Worm (Caenorhabditis elegans): ENCODE measurements around the gene C16D2.3.
A peak's percentile ranks its signal among the peaks of the same experiment; 100 is the strongest.

The C16D2.3 gene

DNA sequence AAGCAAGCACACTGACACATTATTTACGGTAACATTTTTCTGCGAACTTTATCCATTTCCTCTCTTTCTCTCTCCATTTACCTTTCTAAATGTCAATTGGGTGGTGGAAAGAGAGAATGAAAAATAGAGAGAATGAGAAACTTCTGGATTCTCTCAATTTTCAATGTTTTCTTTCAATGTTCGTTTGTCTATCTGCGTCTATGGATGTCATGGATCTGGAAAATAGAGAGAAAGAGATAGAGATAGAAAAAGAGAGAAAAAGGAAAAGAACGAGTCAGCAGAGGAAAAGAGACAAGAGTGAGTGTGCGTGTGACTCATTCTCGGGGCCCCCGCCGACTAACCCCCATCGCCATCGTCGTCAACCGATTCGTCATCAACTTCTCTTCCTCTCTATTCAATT is 25.1 kb upstream of the C16D2.3 start, which contains the start of gene jun-1 (continued):
- TF ChIP-seq nhr-76 (tag; optimal IDR thresholded peaks at IDR 0.05) (no peak), hmg-11 (tag; optimal IDR thresholded peaks at IDR 0.05) (peak; percentile 67), ZK546.5 (tag; optimal IDR thresholded peaks at IDR 0.05) (no peak), daf-12 (tag; optimal IDR thresholded peaks at IDR 0.05) (no peak), jun-1 (tag; optimal IDR thresholded peaks at IDR 0.05) (no peak), nhr-12 (tag; optimal IDR thresholded peaks at IDR 0.05) (no peak), sea-2 (GFP tag; optimal IDR thresholded peaks at IDR 0.05) (no peak), aly-2 (tag; optimal IDR thresholded peaks at IDR 0.05) (no peak), ztf-4 (tag; optimal IDR thresholded peaks at IDR 0.05) (no peak), nhr-43 (tag; optimal IDR thresholded peaks at IDR 0.05; ENCODE audit: poor library complexity, severe bottlenecking) (peak; percentile 82), unc-62 (GFP tag; optimal IDR thresholded peaks at IDR 0.05) (peak; percentile 55), ceh-82 (tag; optimal IDR thresholded peaks at IDR 0.05) (peak; percentile 54), nhr-23 (tag; optimal IDR thresholded peaks at IDR 0.05) (peak; percentile 99), R02D3.7 (tag; optimal IDR thresholded peaks at IDR 0.05) (peak; percentile 37), nhr-67 (tag; optimal IDR thresholded peaks at IDR 0.05) (no peak), elt-3 (tag; optimal IDR thresholded peaks at IDR 0.05) (peak in 2 of 3 experiments; percentile 9 to 57), elt-2 (tag; optimal IDR thresholded peaks at IDR 0.05) (no peak), nfya-1 (tag; optimal IDR thresholded peaks at IDR 0.05; ENCODE audit: insufficient read depth) (peak; percentile 82)

DNA sequence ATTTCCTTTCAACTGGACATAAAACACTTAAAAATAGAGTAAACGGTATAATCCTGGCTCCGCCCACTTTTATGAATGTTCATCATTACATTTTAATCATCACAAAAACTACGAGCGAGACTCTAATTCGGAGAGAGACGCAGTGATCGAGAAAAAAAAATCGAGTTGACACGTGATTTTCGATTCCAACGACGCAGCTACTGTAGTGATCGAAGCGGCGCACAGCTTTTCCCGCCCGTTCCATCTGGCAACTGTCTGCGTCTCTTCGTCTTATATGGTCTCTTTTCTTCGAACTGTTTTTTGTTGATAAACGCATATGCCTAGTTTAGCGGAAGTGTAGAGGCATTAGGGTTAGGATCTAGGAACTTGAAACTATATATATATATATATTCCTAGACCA is 24.1 kb upstream of the C16D2.3 start:
- TF ChIP-seq nfya-1 (tag; optimal IDR thresholded peaks at IDR 0.05; ENCODE audit: insufficient read depth) (peak; percentile 41), nhr-67 (tag; optimal IDR thresholded peaks at IDR 0.05) (no peak), elt-1 (tag; optimal IDR thresholded peaks at IDR 0.05) (no peak), ztf-4 (tag; optimal IDR thresholded peaks at IDR 0.05) (no peak), ama-1 (optimal IDR thresholded peaks at IDR 0.05) (no peak), hmg-11 (tag; optimal IDR thresholded peaks at IDR 0.05) (peak; percentile 21), elt-3 (tag; optimal IDR thresholded peaks at IDR 0.05) (peak in 1 of 3 experiments; percentile 6), elt-2 (tag; optimal IDR thresholded peaks at IDR 0.05) (peak; percentile 69), nhr-43 (tag; optimal IDR thresholded peaks at IDR 0.05; ENCODE audit: poor library complexity, severe bottlenecking) (peak; percentile 76), mml-1 (tag; optimal IDR thresholded peaks at IDR 0.05) (no peak), nhr-23 (tag; optimal IDR thresholded peaks at IDR 0.05) (peak; percentile 67), egl-5 (tag; optimal IDR thresholded peaks at IDR 0.05) (no peak), pha-4 (tag; optimal IDR thresholded peaks at IDR 0.05) (peak; percentile 50), nhr-25 (tag; optimal IDR thresholded peaks at IDR 0.05) (peak; percentile 62), mdl-1 (tag; optimal IDR thresholded peaks at IDR 0.05) (peak; percentile 25), ceh-9 (tag; optimal IDR thresholded peaks at IDR 0.05) (no peak), ceh-82 (tag; optimal IDR thresholded peaks at IDR 0.05) (no peak), tbx-2 (tag; optimal IDR thresholded peaks at IDR 0.05) (no peak), jun-1 (tag; optimal IDR thresholded peaks at IDR 0.05) (no peak), lsy-12 (tag; optimal IDR thresholded peaks at IDR 0.05) (peak; percentile 29), nhr-28 (tag; optimal IDR thresholded peaks at IDR 0.05) (no peak), aly-2 (tag; optimal IDR thresholded peaks at IDR 0.05) (no peak), R02D3.7 (tag; optimal IDR thresholded peaks at IDR 0.05) (no peak), lin-39 (tag; optimal IDR thresholded peaks at IDR 0.05) (no peak), skn-1 (tag; optimal IDR thresholded peaks at IDR 0.05) (no peak), nhr-237 (tag; optimal IDR thresholded peaks at IDR 0.05) (no peak), fos-1 (tag; optimal IDR thresholded peaks at IDR 0.05) (no peak), snpc-4 (tag; optimal IDR thresholded peaks at IDR 0.05) (no peak)

ce11 chrII:9114972-9115371 is 22.9 kb upstream of the C16D2.3 start:
- TF ChIP-seq ceh-16 (tag; optimal IDR thresholded peaks at IDR 0.05) (no peak), lsy-12 (tag; optimal IDR thresholded peaks at IDR 0.05) (no peak), ceh-82 (tag; optimal IDR thresholded peaks at IDR 0.05) (no peak), nhr-76 (tag; optimal IDR thresholded peaks at IDR 0.05) (no peak), daf-12 (tag; optimal IDR thresholded peaks at IDR 0.05) (no peak), ztf-11 (tag; optimal IDR thresholded peaks at IDR 0.05) (no peak), elt-1 (tag; optimal IDR thresholded peaks at IDR 0.05) (no peak), nfya-1 (tag; optimal IDR thresholded peaks at IDR 0.05; ENCODE audit: insufficient read depth) (no peak), lin-15B (tag; optimal IDR thresholded peaks at IDR 0.05) (no peak), nhr-25 (tag; optimal IDR thresholded peaks at IDR 0.05) (no peak), egl-5 (tag; optimal IDR thresholded peaks at IDR 0.05) (no peak), ztf-4 (tag; optimal IDR thresholded peaks at IDR 0.05) (no peak), hmg-11 (tag; optimal IDR thresholded peaks at IDR 0.05) (no peak), egl-27 (tag; optimal IDR thresholded peaks at IDR 0.05) (no peak), nhr-43 (tag; optimal IDR thresholded peaks at IDR 0.05; ENCODE audit: poor library complexity, severe bottlenecking) (no peak)
